Fruit fly (Drosophila melanogaster) whole organism, embryonic: Measurements from ENCODE around the gene Btnd.
A peak's percentile ranks its signal among the peaks of the same experiment; 100 is the strongest.

Experiments used
- ATbp ChIP-seq: fragments of 200-800 bp; sonication (Bioruptor generic); optimal IDR thresholded peaks from 2 replicates; lab custom pipeline; 2017; ENCODE audit warnings: missing biosample characterization, mild to moderate bottlenecking, missing genetic modification characterization, missing genetic modification reagents
- Abd-B ChIP-seq: fragments of 200-800 bp; sonication (Bioruptor generic); optimal IDR thresholded peaks from 2 replicates; lab custom pipeline; 2018; ENCODE audit warnings: missing biosample characterization, mild to moderate bottlenecking, missing genetic modification characterization, moderate library complexity
- CG10267 ChIP-seq: fragments of 200-800 bp; sonication (Bioruptor generic); optimal IDR thresholded peaks from 2 replicates; lab custom pipeline; 2018; ENCODE audit warnings: missing biosample characterization, mild to moderate bottlenecking, missing genetic modification characterization, moderate library complexity
- CG10462 ChIP-seq: fragments of 200-800 bp; sonication (Bioruptor generic); optimal IDR thresholded peaks from 2 replicates; lab custom pipeline; 2016; ENCODE audit warnings: missing biosample characterization, missing genetic modification characterization
- CG10565 ChIP-seq: fragments of 200-800 bp; sonication (Bioruptor generic); optimal IDR thresholded peaks from 3 replicates; lab custom pipeline; 2016; ENCODE audit warnings: missing biosample characterization, mild to moderate bottlenecking, missing genetic modification characterization
- CG12155 ChIP-seq: fragments of 200-800 bp; sonication (Bioruptor generic); optimal IDR thresholded peaks from 3 replicates; lab custom pipeline; 2016; ENCODE audit warnings: missing biosample characterization, missing genetic modification characterization
- CG12219 ChIP-seq: fragments of 200-800 bp; sonication (Bioruptor generic); optimal IDR thresholded peaks from 3 replicates; lab custom pipeline; 2018; ENCODE audit warnings: missing biosample characterization, mild to moderate bottlenecking, missing genetic modification characterization
- CG1233 ChIP-seq: fragments of 200-800 bp; sonication (Bioruptor generic); optimal IDR thresholded peaks from 4 replicates; lab custom pipeline; 2018; ENCODE audit warnings: missing biosample characterization, mild to moderate bottlenecking, missing genetic modification characterization
- CG14710 ChIP-seq: fragments of 200-800 bp; sonication (Bioruptor generic); optimal IDR thresholded peaks from 3 replicates; lab custom pipeline; 2019; ENCODE audit warnings: missing biosample characterization, mild to moderate bottlenecking, missing genetic modification characterization, moderate library complexity
- CG15514 ChIP-seq: fragments of 200-800 bp; sonication (Bioruptor generic); optimal IDR thresholded peaks from 3 replicates; lab custom pipeline; 2017; ENCODE audit warnings: missing biosample characterization, missing genetic modification characterization, mild to moderate bottlenecking, moderate library complexity, missing genetic modification reagents
- CG15601 ChIP-seq: fragments of 200-800 bp; sonication (Bioruptor generic); optimal IDR thresholded peaks from 3 replicates; lab custom pipeline; 2019; ENCODE audit warnings: missing biosample characterization, mild to moderate bottlenecking, missing genetic modification characterization, moderate library complexity
- CG17802 ChIP-seq: fragments of 200-800 bp; sonication (Bioruptor generic); optimal IDR thresholded peaks from 2 replicates; lab custom pipeline; 2018; ENCODE audit warnings: missing biosample characterization, mild to moderate bottlenecking, missing genetic modification characterization, moderate library complexity
- CG17829 ChIP-seq: fragments of 200-800 bp; optimal IDR thresholded peaks from 2 replicates; lab custom pipeline; 2019; ENCODE audit warnings: missing biosample characterization, mild to moderate bottlenecking, missing genetic modification characterization, moderate library complexity
- CG30403 ChIP-seq: fragments of 200-800 bp; sonication (Bioruptor generic); optimal IDR thresholded peaks from 3 replicates; lab custom pipeline; 2016; ENCODE audit warnings: missing biosample characterization, missing genetic modification characterization
- CG4617 ChIP-seq: fragments of 200-800 bp; sonication (Bioruptor generic); optimal IDR thresholded peaks from 3 replicates; lab custom pipeline; 2016; ENCODE audit warnings: missing biosample characterization, missing genetic modification characterization, borderline replicate concordance
- CG4707 ChIP-seq: fragments of 200-800 bp; sonication (Bioruptor generic); optimal IDR thresholded peaks from 2 replicates; lab custom pipeline; 2018; ENCODE audit warnings: missing biosample characterization, mild to moderate bottlenecking, missing genetic modification characterization, moderate library complexity
- CG4820 ChIP-seq: fragments of 200-800 bp; sonication (Bioruptor generic); optimal IDR thresholded peaks from 3 replicates; lab custom pipeline; 2016; ENCODE audit warnings: missing biosample characterization, missing genetic modification characterization
- CG8359 ChIP-seq: fragments of 200-800 bp; sonication (Bioruptor generic); optimal IDR thresholded peaks from 2 replicates; lab custom pipeline; 2017; ENCODE audit warnings: missing biosample characterization, mild to moderate bottlenecking, missing genetic modification characterization, borderline replicate concordance
- CG9727 ChIP-seq: fragments of 200-800 bp; sonication (Bioruptor generic); optimal IDR thresholded peaks from 3 replicates; lab custom pipeline; 2017; ENCODE audit warnings: missing biosample characterization, mild to moderate bottlenecking, missing genetic modification characterization
- Fer3 ChIP-seq: fragments of 200-800 bp; sonication (Bioruptor generic); optimal IDR thresholded peaks from 2 replicates; lab custom pipeline; 2018; ENCODE audit warnings: missing biosample characterization, mild to moderate bottlenecking, missing genetic modification characterization, moderate library complexity
- H2.0 ChIP-seq: fragments of 200-800 bp; sonication (Bioruptor generic); IDR thresholded peaks from 2 replicates; pipeline ENCODE4 v1.3.6; 2022; ENCODE audit warnings: missing biosample characterization, missing genetic modification characterization
- HmgZ ChIP-seq: fragments of 200-800 bp; sonication (Bioruptor generic); optimal IDR thresholded peaks from 2 replicates; lab custom pipeline; 2018; ENCODE audit warnings: missing biosample characterization, mild to moderate bottlenecking, missing genetic modification characterization
- Hmx ChIP-seq: fragments of 200-800 bp; sonication (Bioruptor generic); optimal IDR thresholded peaks from 2 replicates; lab custom pipeline; 2016; ENCODE audit warnings: missing biosample characterization, missing genetic modification characterization
- Lpt ChIP-seq: fragments of >200 bp; optimal IDR thresholded peaks from 2 replicates; lab custom pipeline; 2018; ENCODE audit warnings: missing biosample characterization, missing genetic modification characterization
- Mad ChIP-seq: fragments of 200-800 bp; sonication (Bioruptor generic); optimal IDR thresholded peaks from 2 replicates; lab custom pipeline; 2016; ENCODE audit warnings: missing biosample characterization, missing genetic modification characterization
- Meics ChIP-seq: fragments of 200-800 bp; sonication (Bioruptor generic); optimal IDR thresholded peaks from 2 replicates; lab custom pipeline; 2017; ENCODE audit warnings: missing biosample characterization, mild to moderate bottlenecking, missing genetic modification characterization
- Nf-YA ChIP-seq: fragments of 200-800 bp; sonication (Bioruptor generic); IDR thresholded peaks from 2 replicates; pipeline ENCODE4 v1.3.6; 2022; ENCODE audit warnings: missing biosample characterization, missing genetic modification characterization
- Nf-YB ChIP-seq: fragments of 200-800 bp; sonication (Bioruptor generic); optimal IDR thresholded peaks from 3 replicates; lab custom pipeline; 2019; ENCODE audit warnings: missing biosample characterization, mild to moderate bottlenecking, missing genetic modification characterization, moderate library complexity
- Pdp1 ChIP-seq, 2 experiments: fragments of 200-800 bp; sonication (Bioruptor generic); optimal IDR thresholded peaks; 3 replicates each; lab custom pipeline; 2016; ENCODE audit warnings: missing biosample characterization in 2 of 2, missing genetic modification characterization in 2 of 2, mild to moderate bottlenecking in 1 of 2, moderate library complexity in 1 of 2
- Ptx1 ChIP-seq: fragments of 200-800 bp; sonication (Bioruptor generic); IDR thresholded peaks from 2 replicates; pipeline ENCODE4 v1.3.6; 2022; ENCODE audit warnings: missing biosample characterization, missing genetic modification characterization
- Rx ChIP-seq: fragments of 200-800 bp; sonication (Bioruptor generic); IDR thresholded peaks from 2 replicates; pipeline ENCODE4 v1.3.6; 2022; ENCODE audit warnings: missing biosample characterization, missing genetic modification characterization
- Sox102F ChIP-seq: fragments of 200-800 bp; sonication (Bioruptor generic); optimal IDR thresholded peaks from 2 replicates; lab custom pipeline; 2018; ENCODE audit warnings: missing biosample characterization, mild to moderate bottlenecking, missing genetic modification characterization, moderate library complexity
- ara ChIP-seq: fragments of 200-800 bp; sonication (Bioruptor generic); IDR thresholded peaks from 2 replicates; pipeline ENCODE4 v1.3.6; 2022; ENCODE audit warnings: missing biosample characterization, missing genetic modification characterization
- bowl ChIP-seq: fragments of 200-800 bp; sonication (Bioruptor generic); IDR thresholded peaks from 2 replicates; pipeline ENCODE4 v1.3.6; 2022; ENCODE audit warnings: missing biosample characterization, missing genetic modification characterization
- chif ChIP-seq, 2 experiments: fragments of 200-800 bp; sonication (Bioruptor generic); optimal IDR thresholded peaks; 3 replicates each; lab custom pipeline; 2016; ENCODE audit warnings: missing biosample characterization in 2 of 2, missing genetic modification characterization in 2 of 2
- ci ChIP-seq: fragments of 200-800 bp; sonication (Bioruptor generic); IDR thresholded peaks from 3 replicates; pipeline ENCODE4 v1.3.6; 2022; ENCODE audit warnings: missing biosample characterization, missing genetic modification characterization
- hkb ChIP-seq, 2 experiments: fragments of 200-800 bp in 1 of 2; fragments of >200 bp in 1 of 2; sonication (Bioruptor generic) in 1 of 2; IDR thresholded peaks in 1 of 2; optimal IDR thresholded peaks in 1 of 2; 2 replicates each; pipeline versions ENCODE4 v1.3.6 to Lab custom; 2017 to 2022; ENCODE audit warnings: missing biosample characterization in 1 of 2, missing genetic modification characterization in 1 of 2
- hth ChIP-seq: fragments of >200 bp; optimal IDR thresholded peaks from 2 replicates; lab custom pipeline; 2017; ENCODE audit warnings: inconsistent platforms
- lab ChIP-seq: fragments of 200-800 bp; sonication (Bioruptor generic); optimal IDR thresholded peaks from 3 replicates; lab custom pipeline; 2017; ENCODE audit warnings: missing biosample characterization, missing genetic modification characterization, mild to moderate bottlenecking, moderate library complexity, missing genetic modification reagents
- org-1 ChIP-seq: fragments of 200-800 bp; sonication (Bioruptor generic); optimal IDR thresholded peaks from 2 replicates; lab custom pipeline; 2017; ENCODE audit warnings: missing biosample characterization, missing genetic modification characterization
- psq ChIP-seq: fragments of 200-800 bp; sonication (Bioruptor generic); optimal IDR thresholded peaks from 2 replicates; lab custom pipeline; 2017; ENCODE audit warnings: missing biosample characterization, missing genetic modification characterization
- ro ChIP-seq: fragments of 200-800 bp; sonication (Bioruptor generic); IDR thresholded peaks from 2 replicates; pipeline ENCODE4 v1.3.6; 2022; ENCODE audit warnings: missing biosample characterization, missing genetic modification characterization
- sc ChIP-seq, 3 experiments: fragments of >200 bp in 2 of 3; fragments of 200-800 bp in 1 of 3; sonication (Bioruptor generic) in 1 of 3; optimal IDR thresholded peaks; 2 replicates in 2 of 3; 3 replicates in 1 of 3; lab custom pipeline; 2017; ENCODE audit warnings: mild to moderate bottlenecking in 1 of 3, missing biosample characterization in 1 of 3, missing genetic modification characterization in 1 of 3, missing genetic modification reagents in 1 of 3
- slou ChIP-seq: fragments of 200-800 bp; sonication (Bioruptor generic); optimal IDR thresholded peaks from 3 replicates; lab custom pipeline; 2016; ENCODE audit warnings: missing biosample characterization, missing genetic modification characterization
- stwl ChIP-seq: fragments of 200-800 bp; sonication (Bioruptor generic); optimal IDR thresholded peaks from 3 replicates; lab custom pipeline; 2018; ENCODE audit warnings: missing biosample characterization, mild to moderate bottlenecking, missing genetic modification characterization, moderate library complexity
- tna ChIP-seq: fragments of 200-800 bp; sonication (Bioruptor generic); IDR thresholded peaks from 2 replicates; pipeline ENCODE4 v1.3.6; 2022; ENCODE audit warnings: missing biosample characterization, missing genetic modification characterization; ENCODE audit not compliant: partially characterized antibody
- trem ChIP-seq: fragments of 200-800 bp; optimal IDR thresholded peaks from 3 replicates; lab custom pipeline; 2019; ENCODE audit warnings: missing biosample characterization, mild to moderate bottlenecking, missing genetic modification characterization, moderate library complexity
- zen2 ChIP-seq: fragments of 200-800 bp; sonication (Bioruptor generic); IDR thresholded peaks from 3 replicates; pipeline ENCODE4 v1.3.6; 2022; ENCODE audit warnings: missing biosample characterization, missing genetic modification characterization; ENCODE audit not compliant: partially characterized antibody

Gene Btnd

DNA sequence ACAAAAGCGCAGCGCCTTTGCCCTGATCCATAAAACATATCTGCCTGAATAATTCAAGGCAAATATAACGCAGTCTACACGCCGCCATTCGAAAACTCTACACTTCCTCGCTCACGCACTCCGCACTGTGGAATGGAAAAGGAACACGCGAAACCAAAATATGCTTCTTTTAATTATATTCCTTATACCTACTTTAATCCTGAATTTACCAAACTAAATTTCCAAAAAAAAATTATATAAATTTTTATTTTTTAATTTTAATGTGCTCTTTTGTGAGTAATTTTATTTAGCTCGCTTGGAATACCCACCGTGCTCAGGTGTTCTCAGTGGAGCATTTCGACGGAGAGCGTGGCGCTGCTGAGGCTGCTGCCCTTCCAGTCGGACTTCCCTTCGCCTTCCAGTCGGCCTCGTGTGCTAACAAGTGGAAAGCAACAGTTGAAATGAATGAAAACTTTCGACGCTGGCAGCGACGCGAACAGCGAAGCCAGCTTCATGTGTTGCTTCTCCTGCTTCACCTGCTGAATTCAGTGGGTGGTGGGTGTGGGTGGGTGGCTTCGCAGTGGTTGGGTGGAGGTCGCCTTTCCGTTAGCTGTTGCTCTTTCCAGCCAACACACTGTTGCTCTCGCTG is 25.8 kb downstream of the Btnd start (continued):
- TF ChIP-seq CG4617: no peak
- TF ChIP-seq bowl (GFP tag; lab: Robert Waterston, UW): peak; percentile 79; the same call in 1 of the 2 replicates
- TF ChIP-seq CG10565 (GFP tag; lab: Kevin White, UChicago): no peak
- peak; percentile 50 for TF ChIP-seq HmgZ (tag; lab: Kevin White, UChicago)
- TF ChIP-seq CG17802 (tag; lab: Kevin White, UChicago): no peak
- peak; percentile 76 for TF ChIP-seq org-1
- peak in 1 of 2 experiments; percentile 31 for TF ChIP-seq Pdp1 (GFP tag; optimal IDR thresholded peaks at IDR 0.05; lab: Kevin White, UChicago)
- TF ChIP-seq Lpt (GFP tag; lab: Kevin White, UChicago): no peak
- TF ChIP-seq tna (GFP tag; lab: Robert Waterston, UW): no peak
- peak; percentile 53 for TF ChIP-seq CG12155 (GFP tag; lab: Kevin White, UChicago)
- TF ChIP-seq Hmx (GFP tag; lab: Kevin White, UChicago): no peak
- no peak for TF ChIP-seq zen2 (GFP tag; lab: Robert Waterston, UW)
- no peak for TF ChIP-seq sc (optimal IDR thresholded peaks at IDR 0.05; lab: Kevin White, UChicago)
- TF ChIP-seq sc (GFP tag; optimal IDR thresholded peaks at IDR 0.05; lab: Kevin White, UChicago): peak; percentile 32
- TF ChIP-seq Mad (GFP tag; lab: Kevin White, UChicago): no peak
- peak; percentile 54 for TF ChIP-seq CG10267 (tag; lab: Kevin White, UChicago)
- peak; percentile 75; the same call in 1 of the 2 replicates for TF ChIP-seq Rx (GFP tag; lab: Robert Waterston, UW)
- peak; percentile 60 for TF ChIP-seq CG1233
- peak; percentile 43 for TF ChIP-seq CG4820 (GFP tag; lab: Kevin White, UChicago)
- TF ChIP-seq Abd-B: peak; percentile 54
- TF ChIP-seq stwl (tag; lab: Kevin White, UChicago): no peak
- peak; percentile 17 for TF ChIP-seq CG8359 (GFP tag; lab: Kevin White, UChicago)
- peak; percentile 41 for TF ChIP-seq Nf-YB (GFP tag; lab: Kevin White, UChicago)
- TF ChIP-seq CG15514 (GFP tag; lab: Kevin White, UChicago): peak; percentile 78
- TF ChIP-seq ATbp (GFP tag; lab: Kevin White, UChicago): peak; percentile 79
- peak; percentile 88 for TF ChIP-seq Sox102F (GFP tag; lab: Kevin White, UChicago)
- no peak for TF ChIP-seq psq
- peak; percentile 22 for TF ChIP-seq CG10462
- peak; percentile 84 for TF ChIP-seq H2.0 (GFP tag; lab: Robert Waterston, UW)
- TF ChIP-seq hth (lab: Kevin White, UChicago): no peak
- no peak for TF ChIP-seq hkb (optimal IDR thresholded peaks at IDR 0.05; lab: Kevin White, UChicago)
- peak; percentile 92 for TF ChIP-seq hkb (GFP tag; IDR thresholded peaks at IDR 0.05; lab: Robert Waterston, UW)
- peak; percentile 87 for TF ChIP-seq Meics
- peak; percentile 75 for TF ChIP-seq CG30403 (GFP tag; lab: Kevin White, UChicago)
- peak; percentile 84 for TF ChIP-seq Fer3 (tag; lab: Kevin White, UChicago)
- TF ChIP-seq lab: peak; percentile 94
- TF ChIP-seq Nf-YA (GFP tag; lab: Robert Waterston, UW): peak; percentile 82
- peak in 1 of 2 experiments; percentile 6 for TF ChIP-seq chif (GFP tag; optimal IDR thresholded peaks at IDR 0.05; lab: Kevin White, UChicago)
- peak; percentile 33 for TF ChIP-seq CG12219 (GFP tag; lab: Kevin White, UChicago)
- peak; percentile 51 for TF ChIP-seq slou (GFP tag; lab: Kevin White, UChicago)
- peak; percentile 76 for TF ChIP-seq CG9727 (GFP tag; lab: Kevin White, UChicago)
- peak; percentile 95 for TF ChIP-seq Ptx1 (GFP tag; lab: Robert Waterston, UW)
- peak; percentile 34; the same call in 1 of the 2 replicates for TF ChIP-seq ro (GFP tag; lab: Robert Waterston, UW)
- TF ChIP-seq CG4707 (GFP tag; lab: Kevin White, UChicago): peak; percentile 48
- TF ChIP-seq ara: peak; percentile 81
- TF ChIP-seq trem (tag; lab: Kevin White, UChicago): no peak
- TF ChIP-seq ci: peak; percentile 90
- peak; percentile 39 for TF ChIP-seq CG15601
- peak; percentile 75 for TF ChIP-seq CG17829
- no peak for TF ChIP-seq CG14710 (tag; lab: Kevin White, UChicago)
